Fruit fly (Drosophila melanogaster) whole organism, embryonic: ENCODE results near the gene Cont.

Source experiments
- Adf1 ChIP-seq: fragments of 200-800 bp; sonication (Bioruptor generic); IDR thresholded peaks from 2 replicates; pipeline ENCODE4 v1.3.6; 2022; ENCODE audit warnings: missing biosample characterization, missing genetic modification characterization
- Bgb ChIP-seq: fragments of 200-800 bp; sonication (Bioruptor generic); IDR thresholded peaks from 2 replicates; pipeline ENCODE4 v1.3.6; 2022; ENCODE audit warnings: missing biosample characterization, missing genetic modification characterization; ENCODE audit not compliant: partially characterized antibody
- Bteb2 ChIP-seq: fragments of 200-800 bp; sonication (Bioruptor generic); optimal IDR thresholded peaks from 2 replicates; lab custom pipeline; 2016; ENCODE audit warnings: missing biosample characterization, missing genetic modification characterization
- CG10565 ChIP-seq: fragments of 200-800 bp; sonication (Bioruptor generic); optimal IDR thresholded peaks from 3 replicates; lab custom pipeline; 2016; ENCODE audit warnings: missing biosample characterization, mild to moderate bottlenecking, missing genetic modification characterization
- CG15696 ChIP-seq: fragments of 200-800 bp; sonication (Bioruptor generic); optimal IDR thresholded peaks from 2 replicates; lab custom pipeline; 2019; ENCODE audit warnings: missing biosample characterization, mild to moderate bottlenecking, missing genetic modification characterization, moderate library complexity
- CG17186 ChIP-seq: fragments of 200-800 bp; sonication (Bioruptor generic); optimal IDR thresholded peaks from 3 replicates; lab custom pipeline; 2017; ENCODE audit warnings: missing biosample characterization, missing genetic modification reagents, missing genetic modification characterization
- CG17328 ChIP-seq: fragments of 200-800 bp; sonication (Bioruptor generic); IDR thresholded peaks from 2 replicates; pipeline ENCODE4 v1.3.6; 2022; ENCODE audit warnings: missing biosample characterization, missing genetic modification characterization
- CG17912 ChIP-seq: fragments of 200-800 bp; sonication (Bioruptor generic); optimal IDR thresholded peaks from 2 replicates; lab custom pipeline; 2018; ENCODE audit warnings: missing biosample characterization, mild to moderate bottlenecking, missing genetic modification characterization
- CG18011 ChIP-seq: fragments of 200-800 bp; sonication (Bioruptor generic); optimal IDR thresholded peaks from 2 replicates; lab custom pipeline; 2017; ENCODE audit warnings: missing biosample characterization, missing genetic modification characterization, mild to moderate bottlenecking, moderate library complexity, missing genotype
- CG18262 ChIP-seq: fragments of 200-800 bp; optimal IDR thresholded peaks from 3 replicates; lab custom pipeline; 2019; ENCODE audit warnings: missing biosample characterization, mild to moderate bottlenecking, missing genetic modification characterization, moderate library complexity
- CG34224 ChIP-seq: fragments of 200-800 bp; sonication (Bioruptor generic); IDR thresholded peaks from 3 replicates; pipeline ENCODE4 v1.3.6; 2022; ENCODE audit warnings: missing biosample characterization, missing genetic modification characterization; ENCODE audit not compliant: partially characterized antibody
- CG42726 ChIP-seq: fragments of 200-800 bp; sonication (Bioruptor generic); IDR thresholded peaks from 2 replicates; pipeline ENCODE4 v1.3.6; 2022; ENCODE audit warnings: missing biosample characterization, missing genetic modification characterization; ENCODE audit not compliant: partially characterized antibody
- CG4360 ChIP-seq: fragments of 200-800 bp; sonication (Bioruptor generic); IDR thresholded peaks from 2 replicates; pipeline ENCODE4 v1.3.6; 2022; ENCODE audit warnings: missing biosample characterization, missing genetic modification characterization
- CG6765 ChIP-seq: fragments of 200-800 bp; sonication (Bioruptor generic); optimal IDR thresholded peaks from 3 replicates; lab custom pipeline; 2017; ENCODE audit warnings: missing biosample characterization, mild to moderate bottlenecking, missing genetic modification characterization
- CG6854 ChIP-seq: fragments of 200-800 bp; sonication (Bioruptor generic); optimal IDR thresholded peaks from 3 replicates; lab custom pipeline; 2017; ENCODE audit warnings: missing biosample characterization, mild to moderate bottlenecking, missing genetic modification characterization
- CG7786 ChIP-seq: fragments of 200-800 bp; sonication (Bioruptor generic); optimal IDR thresholded peaks from 2 replicates; lab custom pipeline; 2016; ENCODE audit warnings: missing biosample characterization, missing genetic modification characterization
- CG8290 ChIP-seq, 3 experiments: fragments of 200-800 bp; sonication (Bioruptor generic); optimal IDR thresholded peaks; 2 replicates each; lab custom pipeline; 2016 to 2019; ENCODE audit warnings: missing biosample characterization in 3 of 3, missing genetic modification characterization in 3 of 3, mild to moderate bottlenecking in 2 of 3, moderate library complexity in 1 of 3
- CG8944 ChIP-seq: fragments of 200-800 bp; sonication (Bioruptor generic); optimal IDR thresholded peaks from 3 replicates; lab custom pipeline; 2016; ENCODE audit warnings: missing biosample characterization, missing genetic modification characterization
- Dref ChIP-seq: fragments of 200-800 bp; sonication (Bioruptor generic); IDR thresholded peaks from 2 replicates; pipeline ENCODE4 v1.3.6; 2022; ENCODE audit warnings: missing biosample characterization, missing genetic modification characterization
- Drgx ChIP-seq: fragments of 200-800 bp; sonication (Bioruptor generic); IDR thresholded peaks from 2 replicates; pipeline ENCODE4 v1.3.6; 2022; ENCODE audit warnings: missing biosample characterization, missing genetic modification characterization
- HHEX ChIP-seq: fragments of 200-800 bp; sonication (Bioruptor generic); optimal IDR thresholded peaks from 3 replicates; lab custom pipeline; 2017; ENCODE audit warnings: missing biosample characterization, mild to moderate bottlenecking, missing genetic modification characterization, missing genetic modification reagents
- Hsf ChIP-seq: fragments of 200-800 bp; sonication (Bioruptor generic); optimal IDR thresholded peaks from 3 replicates; lab custom pipeline; 2016; ENCODE audit warnings: missing biosample characterization, missing genetic modification characterization
- Jarid2 ChIP-seq: fragments of 200-800 bp; sonication (Bioruptor generic); optimal IDR thresholded peaks from 3 replicates; lab custom pipeline; 2017; ENCODE audit warnings: mild to moderate bottlenecking, missing biosample characterization, missing genetic modification reagents, missing genetic modification characterization
- Max ChIP-seq: fragments of 200-800 bp; sonication (Bioruptor generic); optimal IDR thresholded peaks from 2 replicates; lab custom pipeline; 2016; ENCODE audit warnings: missing biosample characterization, mild to moderate bottlenecking, missing genetic modification characterization
- NC2β ChIP-seq: fragments of 200-800 bp; sonication (Bioruptor generic); optimal IDR thresholded peaks from 2 replicates; lab custom pipeline; 2016; ENCODE audit warnings: missing biosample characterization, missing genetic modification characterization
- Trl ChIP-seq, 3 experiments: fragments of >200 bp in 2 of 3; fragments of 200-800 bp in 1 of 3; sonication (Bioruptor generic) in 1 of 3; optimal IDR thresholded peaks; 2 replicates in 1 of 3; 3 replicates in 2 of 3; lab custom pipeline; 2016 to 2017; ENCODE audit warnings: missing biosample characterization in 1 of 3, missing genetic modification characterization in 1 of 3
- ac ChIP-seq: fragments of 200-800 bp; sonication (Bioruptor generic); optimal IDR thresholded peaks from 3 replicates; lab custom pipeline; 2017; ENCODE audit warnings: missing biosample characterization, mild to moderate bottlenecking, missing genetic modification characterization
- cad ChIP-seq: fragments of >200 bp; optimal IDR thresholded peaks from 2 replicates; lab custom pipeline; 2017; ENCODE audit warnings: missing biosample characterization, missing genetic modification characterization
- crc ChIP-seq: fragments of 200-800 bp; sonication (Bioruptor generic); optimal IDR thresholded peaks from 2 replicates; lab custom pipeline; 2016; ENCODE audit warnings: missing biosample characterization, missing genetic modification characterization
- da ChIP-seq: fragments of 200-800 bp; sonication (Bioruptor generic); optimal IDR thresholded peaks from 2 replicates; lab custom pipeline; 2016; ENCODE audit warnings: missing biosample characterization, missing genetic modification characterization
- en ChIP-seq: fragments of 200-800 bp; sonication (Bioruptor generic); optimal IDR thresholded peaks from 2 replicates; lab custom pipeline; 2016; ENCODE audit warnings: missing biosample characterization, missing genetic modification characterization
- esg ChIP-seq: fragments of 200-800 bp; sonication (Bioruptor generic); conservative IDR thresholded peaks from 2 replicates; pipeline ENCODE4 v1.3.6; 2022; ENCODE audit warnings: missing biosample characterization, missing genetic modification characterization
- eve ChIP-seq, 2 experiments: fragments of >200 bp; optimal IDR thresholded peaks; 2 replicates each; lab custom pipeline; 2017; ENCODE audit warnings: missing biosample characterization in 2 of 2, missing genetic modification characterization in 2 of 2
- ham ChIP-seq: fragments of 200-800 bp; sonication (Bioruptor generic); IDR thresholded peaks from 2 replicates; pipeline ENCODE4 v1.3.6; 2022; ENCODE audit warnings: missing biosample characterization, missing genetic modification characterization
- hb ChIP-seq: fragments of 200-800 bp; sonication (Bioruptor generic); IDR thresholded peaks from 3 replicates; pipeline ENCODE4 v1.3.6; 2022; ENCODE audit warnings: missing biosample characterization, missing genetic modification characterization; ENCODE audit not compliant: partially characterized antibody
- ind ChIP-seq: fragments of 200-800 bp; sonication (Bioruptor generic); optimal IDR thresholded peaks from 3 replicates; lab custom pipeline; 2016; ENCODE audit warnings: missing biosample characterization, missing genetic modification characterization
- jigr1 ChIP-seq: fragments of 200-800 bp; sonication (Bioruptor generic); IDR thresholded peaks from 3 replicates; pipeline ENCODE4 v1.3.6; 2022; ENCODE audit warnings: missing biosample characterization, missing genetic modification characterization
- nau ChIP-seq: fragments of 200-800 bp; sonication (Bioruptor generic); optimal IDR thresholded peaks from 3 replicates; lab custom pipeline; 2017; ENCODE audit warnings: missing biosample characterization, mild to moderate bottlenecking, missing genetic modification characterization, missing genetic modification reagents
- nerfin-2 ChIP-seq: fragments of 200-800 bp; sonication (Bioruptor generic); IDR thresholded peaks from 2 replicates; pipeline ENCODE4 v1.3.6; 2022; ENCODE audit warnings: missing biosample characterization, missing genetic modification characterization; ENCODE audit not compliant: partially characterized antibody
- pan ChIP-seq, 4 experiments: fragments of >200 bp in 3 of 4; fragments of 200-800 bp in 1 of 4; sonication (Bioruptor generic) in 1 of 4; optimal IDR thresholded peaks in 3 of 4; IDR thresholded peaks in 1 of 4; 2 replicates each; pipeline versions ENCODE4 v1.3.6 to Lab custom; 2017 to 2022; ENCODE audit warnings: missing biosample characterization in 2 of 4, missing genetic modification characterization in 2 of 4, mixed read lengths in 1 of 4
- pfk ChIP-seq: fragments of 200-800 bp; sonication (Bioruptor generic); optimal IDR thresholded peaks from 2 replicates; lab custom pipeline; 2018; ENCODE audit warnings: missing biosample characterization, mild to moderate bottlenecking, missing genetic modification characterization, moderate library complexity
- repo ChIP-seq: fragments of 200-800 bp; sonication (Bioruptor generic); optimal IDR thresholded peaks from 2 replicates; lab custom pipeline; 2016; ENCODE audit warnings: missing biosample characterization, missing genetic modification characterization
- row ChIP-seq: fragments of 200-800 bp; sonication (Bioruptor generic); IDR thresholded peaks from 3 replicates; pipeline ENCODE4 v1.3.6; 2022; ENCODE audit warnings: missing biosample characterization, missing genetic modification characterization
- sd ChIP-seq: fragments of 200-800 bp; sonication (Bioruptor generic); optimal IDR thresholded peaks from 3 replicates; lab custom pipeline; 2018; ENCODE audit warnings: missing biosample characterization, mild to moderate bottlenecking, missing genetic modification characterization, moderate library complexity
- slou ChIP-seq: fragments of 200-800 bp; sonication (Bioruptor generic); optimal IDR thresholded peaks from 3 replicates; lab custom pipeline; 2016; ENCODE audit warnings: missing biosample characterization, missing genetic modification characterization
- tap ChIP-seq: fragments of 200-800 bp; optimal IDR thresholded peaks from 3 replicates; lab custom pipeline; 2019; ENCODE audit warnings: missing biosample characterization, mild to moderate bottlenecking, missing genetic modification characterization, moderate library complexity
- tup ChIP-seq: fragments of 200-800 bp; sonication (Bioruptor generic); optimal IDR thresholded peaks from 2 replicates; lab custom pipeline; 2016; ENCODE audit warnings: missing biosample characterization, mild to moderate bottlenecking, missing genetic modification characterization, moderate library complexity
- twi ChIP-seq: fragments of 200-800 bp; optimal IDR thresholded peaks from 2 replicates; lab custom pipeline; 2019; ENCODE audit warnings: missing biosample characterization, mild to moderate bottlenecking, missing genetic modification characterization, moderate library complexity
- yki ChIP-seq: fragments of >200 bp; optimal IDR thresholded peaks from 3 replicates; lab custom pipeline; 2018
- zfh2 ChIP-seq: fragments of 200-800 bp; sonication (Bioruptor generic); optimal IDR thresholded peaks from 2 replicates; lab custom pipeline; 2016; ENCODE audit warnings: missing biosample characterization, missing genetic modification characterization

Cont gene

DNA sequence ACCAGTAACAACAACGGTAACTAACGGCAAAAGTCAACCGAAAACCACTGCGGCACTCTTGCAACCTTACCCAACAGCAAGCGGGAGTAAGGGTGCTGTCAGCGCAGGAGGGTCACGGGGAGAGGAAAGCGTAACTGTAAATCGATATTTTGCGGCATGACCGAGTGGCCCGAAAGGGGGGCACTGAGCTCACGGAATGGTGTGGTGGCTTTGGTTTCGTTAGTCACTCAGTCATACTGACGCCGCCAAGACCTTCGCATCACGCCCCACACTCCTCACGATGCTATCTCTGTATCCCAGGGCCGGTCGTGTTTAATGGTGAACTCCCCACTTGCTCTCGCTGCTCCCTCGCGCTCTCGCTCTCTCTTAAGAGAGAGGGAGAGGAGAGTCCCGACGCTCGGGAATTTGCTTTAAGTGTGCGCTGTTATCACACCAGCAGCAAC, 20.4 kb upstream of the Cont start (continued):
- TF ChIP-seq CG18262 (tag; lab: Kevin White, UChicago) (no peak), CG15696 (tag; lab: Kevin White, UChicago) (no peak), Max (GFP tag; lab: Kevin White, UChicago) (no peak), CG4360 (peak; percentile 52; the same call in 1 of the 2 replicates), Adf1 (GFP tag; lab: Robert Waterston, UW) (peak; percentile 61; the same call in 1 of the 2 replicates), Bteb2 (GFP tag; lab: Kevin White, UChicago) (no peak), zfh2 (GFP tag; lab: Kevin White, UChicago) (no peak), da (GFP tag; lab: Kevin White, UChicago) (no peak), eve (GFP tag; optimal IDR thresholded peaks at IDR 0.05; lab: Kevin White, UChicago) (no peak), tup (no peak), nerfin-2 (GFP tag; lab: Robert Waterston, UW) (no peak), crc (no peak), slou (GFP tag; lab: Kevin White, UChicago) (no peak), CG18011 (no peak), Drgx (GFP tag; lab: Robert Waterston, UW) (peak; percentile 28; the same call in 1 of the 2 replicates), CG6765 (GFP tag; lab: Kevin White, UChicago) (peak; percentile 55), esg (GFP tag; lab: Robert Waterston, UW) (no peak), repo (no peak), CG7786 (no peak), HHEX (GFP tag; lab: Kevin White, UChicago) (no peak), Dref (GFP tag; lab: Robert Waterston, UW) (no peak), sd (tag; lab: Kevin White, UChicago) (no peak), CG17912 (GFP tag; lab: Kevin White, UChicago) (no peak), CG17186 (no peak), Trl (optimal IDR thresholded peaks at IDR 0.05; lab: Kevin White, UChicago) (peak; percentile 71 to 77), Trl (GFP tag; optimal IDR thresholded peaks at IDR 0.05; lab: Kevin White, UChicago) (no peak), CG10565 (GFP tag; lab: Kevin White, UChicago) (no peak), jigr1 (GFP tag; lab: Robert Waterston, UW) (no peak), NC2β (GFP tag; lab: Kevin White, UChicago) (no peak), row (GFP tag; lab: Robert Waterston, UW) (no peak), Hsf (GFP tag; lab: Kevin White, UChicago) (no peak), twi (tag; lab: Kevin White, UChicago) (no peak), pan (optimal IDR thresholded peaks at IDR 0.05; lab: Kevin White, UChicago) (no peak), pan (GFP tag; optimal IDR thresholded peaks at IDR 0.05 in 1 of 2, IDR thresholded peaks at IDR 0.05 in 1 of 2) (no peak), CG8290 (GFP tag; optimal IDR thresholded peaks at IDR 0.05; lab: Kevin White, UChicago) (no peak), CG8290 (tag; optimal IDR thresholded peaks at IDR 0.05; lab: Kevin White, UChicago) (peak in 1 of 2 experiments; percentile 40), nau (GFP tag; lab: Kevin White, UChicago) (no peak), hb (GFP tag; lab: Robert Waterston, UW) (no peak), Bgb (GFP tag; lab: Robert Waterston, UW) (peak; percentile 29; the same call in 1 of the 2 replicates), pfk (GFP tag; lab: Kevin White, UChicago) (no peak), yki (lab: Kevin White, UChicago) (peak; percentile 27), CG42726 (GFP tag; lab: Robert Waterston, UW) (no peak), ind (GFP tag; lab: Kevin White, UChicago) (no peak), CG17328 (no peak), CG6854 (GFP tag; lab: Kevin White, UChicago) (no peak), ac (GFP tag; lab: Kevin White, UChicago) (no peak), CG34224 (no peak), en (no peak), tap (tag; lab: Kevin White, UChicago) (no peak), Jarid2 (peak; percentile 14), ham (GFP tag; lab: Robert Waterston, UW) (no peak), CG8944 (GFP tag; lab: Kevin White, UChicago) (no peak), cad (GFP tag; lab: Kevin White, UChicago) (no peak)
